Fruit fly (Drosophila melanogaster): ENCODE results near the gene CG18765.

DNA sequence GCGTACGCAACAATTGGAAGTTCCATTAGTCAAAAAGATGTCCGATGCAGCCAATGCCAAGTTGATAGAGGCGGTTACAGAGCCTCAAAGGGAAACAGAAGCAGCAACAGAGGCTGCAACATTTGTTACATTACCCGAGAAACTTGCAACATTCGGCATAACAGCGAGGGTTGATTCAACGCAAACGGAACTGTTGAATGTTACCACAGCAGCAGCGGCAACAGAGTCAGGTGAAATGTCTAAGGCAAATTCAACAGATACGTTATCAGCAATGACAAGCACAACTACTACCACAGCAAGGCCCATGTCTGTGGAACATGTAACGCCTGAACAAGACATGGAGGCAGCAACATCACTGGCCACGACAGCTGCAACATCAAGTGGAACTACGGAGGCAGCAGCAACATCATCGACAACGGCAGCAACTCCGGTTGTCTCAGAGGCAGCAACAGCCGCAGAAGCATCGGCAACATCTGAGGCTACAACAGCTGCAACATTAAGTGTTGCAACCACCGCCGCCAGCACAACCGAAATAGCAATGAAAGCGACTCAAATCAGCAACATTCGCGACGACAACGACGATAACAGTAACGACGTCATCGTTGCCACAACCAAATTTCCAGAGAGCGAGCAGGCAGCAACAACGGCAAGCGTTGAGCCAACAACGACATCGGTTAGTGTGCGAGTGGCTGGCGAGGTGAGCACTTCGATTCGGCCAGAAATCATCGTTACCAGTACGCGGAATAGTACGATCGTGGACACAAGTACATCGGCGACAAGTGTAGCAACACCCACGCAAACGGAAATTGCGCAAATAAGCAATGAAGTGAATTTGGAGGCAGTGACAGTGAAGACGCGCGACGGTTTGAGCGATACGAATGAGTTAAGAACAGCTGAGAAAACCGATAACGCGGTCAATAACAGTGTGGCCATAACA lies 22.3 kb downstream of the CG18765 start:
- TF ChIP-seq EcR (GFP tag; optimal IDR thresholded peaks at IDR 0.05): no peak
- no peak for TF ChIP-seq CG8478 (optimal IDR thresholded peaks at IDR 0.05)
- TF ChIP-seq psq (optimal IDR thresholded peaks at IDR 0.05): no peak
- no peak for TF ChIP-seq pan (optimal IDR thresholded peaks at IDR 0.05)

Measured in whole organism.